Fruit fly (Drosophila melanogaster): ENCODE results near the gene Arfrp1.

Arfrp1 gene

DNA sequence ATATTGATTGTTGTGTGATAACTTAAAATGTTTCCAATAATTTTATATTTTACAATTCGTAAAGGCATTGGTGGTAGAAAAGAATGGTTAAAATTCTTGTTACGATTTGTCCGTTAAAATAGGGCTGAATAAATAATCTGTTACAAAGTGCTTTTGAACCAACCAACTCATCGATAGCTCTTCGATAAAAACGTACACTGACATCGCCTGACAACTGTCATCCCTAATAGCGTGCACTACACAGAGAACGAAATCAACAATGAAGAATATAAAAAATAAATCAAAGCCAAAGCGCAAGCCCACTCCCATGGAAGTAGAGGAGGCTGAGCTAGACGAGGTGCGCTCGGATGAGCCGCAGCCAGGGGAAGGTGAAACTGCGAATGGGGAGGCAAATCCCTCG, 21.1 kb upstream of the Arfrp1 start, which contains the start of gene CG32708 (continued):
- TF ChIP-seq CG11723 (GFP tag; optimal IDR thresholded peaks at IDR 0.05) (no peak), jing (GFP tag; optimal IDR thresholded peaks at IDR 0.05) (no peak), Bgb (GFP tag; IDR thresholded peaks at IDR 0.05; ENCODE audit: partially characterized antibody) (peak; percentile 75), CG13123 (GFP tag; optimal IDR thresholded peaks at IDR 0.05) (no peak), amos (GFP tag; IDR thresholded peaks at IDR 0.05; ENCODE audit: partially characterized antibody) (peak; percentile 76), Lpt (GFP tag; optimal IDR thresholded peaks at IDR 0.05) (no peak), CG7928 (GFP tag; optimal IDR thresholded peaks at IDR 0.05) (peak; percentile 85), Scr (GFP tag; IDR thresholded peaks at IDR 0.05; ENCODE audit: partially characterized antibody) (peak; percentile 70), knrl (GFP tag; IDR thresholded peaks at IDR 0.05; ENCODE audit: partially characterized antibody) (peak; percentile 61; the same call in 2 of the 3 replicates), mld (GFP tag; IDR thresholded peaks at IDR 0.05; ENCODE audit: partially characterized antibody) (no peak), zfh1 (GFP tag; IDR thresholded peaks at IDR 0.05) (no peak), pb (GFP tag; optimal IDR thresholded peaks at IDR 0.05) (no peak), Opbp (GFP tag; IDR thresholded peaks at IDR 0.05; ENCODE audit: partially characterized antibody) (peak; percentile 67; the same call in 2 of the 3 replicates), sug (tag; optimal IDR thresholded peaks at IDR 0.05) (peak; percentile 2), lov (optimal IDR thresholded peaks at IDR 0.05) (no peak), lov (GFP tag; IDR thresholded peaks at IDR 0.05) (no peak), zen2 (GFP tag; IDR thresholded peaks at IDR 0.05; ENCODE audit: partially characterized antibody) (peak; percentile 66; the same call in 2 of the 3 replicates), Ravus (GFP tag; IDR thresholded peaks at IDR 0.05) (no peak), CG7963 (GFP tag; IDR thresholded peaks at IDR 0.05; ENCODE audit: partially characterized antibody) (peak; percentile 63; the same call in 2 of the 3 replicates), CG32532 (GFP tag; IDR thresholded peaks at IDR 0.05) (no peak), CG2712 (tag; optimal IDR thresholded peaks at IDR 0.05) (peak; percentile 4), Hand (GFP tag; optimal IDR thresholded peaks at IDR 0.05) (no peak), CG2875 (GFP tag; optimal IDR thresholded peaks at IDR 0.05) (no peak), tx (GFP tag; optimal IDR thresholded peaks at IDR 0.05) (no peak), al (GFP tag; IDR thresholded peaks at IDR 0.05) (no peak), CG13296 (GFP tag; optimal IDR thresholded peaks at IDR 0.05) (no peak), CG9932 (GFP tag; IDR thresholded peaks at IDR 0.05) (peak; percentile 46; the same call in 1 of the 2 replicates), HmgD (GFP tag; optimal IDR thresholded peaks at IDR 0.05) (no peak), inv (GFP tag; IDR thresholded peaks at IDR 0.05; ENCODE audit: partially characterized antibody) (peak; percentile 54), CG15479 (GFP tag; optimal IDR thresholded peaks at IDR 0.05) (no peak), CG10959 (GFP tag; IDR thresholded peaks at IDR 0.05) (no peak), Deaf1 (tag; optimal IDR thresholded peaks at IDR 0.05) (no peak), BEAF-32 (GFP tag; optimal IDR thresholded peaks at IDR 0.05) (peak; percentile 69), mirr (GFP tag; optimal IDR thresholded peaks at IDR 0.05) (no peak), sna (GFP tag; IDR thresholded peaks at IDR 0.05; ENCODE audit: partially characterized antibody) (peak; percentile 66)

DNA sequence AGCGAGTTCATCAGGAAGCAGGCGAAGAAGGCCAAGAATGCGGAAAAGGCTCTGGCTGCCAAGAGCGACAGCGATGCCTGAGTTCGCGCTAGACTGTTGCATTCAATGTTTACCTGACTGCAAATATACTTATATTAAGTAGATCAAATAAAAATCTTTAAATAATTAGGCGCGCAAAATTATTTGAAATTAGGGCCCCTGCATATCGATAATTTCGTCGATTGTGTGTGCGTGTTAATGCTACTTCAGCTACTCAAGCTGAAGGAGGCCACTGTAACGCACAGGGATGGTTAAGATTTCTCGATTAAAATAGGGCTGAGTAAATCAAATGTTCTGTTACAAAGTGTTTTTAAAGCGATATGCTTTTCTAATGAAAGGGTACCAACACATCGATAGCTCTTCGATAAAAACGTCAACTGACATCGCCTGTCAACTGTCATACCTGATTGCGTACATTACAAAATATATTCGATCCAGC, 20.1 kb upstream of the Arfrp1 start, which contains the start of gene CG32706:
Gene CG32706, plus strand, starts transcription at position 428 of the 478 bp plus-strand sequence.
- TF ChIP-seq vnd (GFP tag; IDR thresholded peaks at IDR 0.05; ENCODE audit: partially characterized antibody) = peak; percentile 51; the same call in 1 of the 3 replicates
- peak; percentile 38; the same call in 1 of the 2 replicates for TF ChIP-seq amos (GFP tag; IDR thresholded peaks at IDR 0.05; ENCODE audit: partially characterized antibody)
- TF ChIP-seq CG14860 (GFP tag; IDR thresholded peaks at IDR 0.05; ENCODE audit: partially characterized antibody) = peak; percentile 41; the same call in 1 of the 3 replicates
- peak; percentile 72 for TF ChIP-seq HLH4C (GFP tag; IDR thresholded peaks at IDR 0.05; ENCODE audit: partially characterized antibody)
- TF ChIP-seq row (GFP tag; IDR thresholded peaks at IDR 0.05) = 0 out of 3 replicates have a peak, but pooled peaks have one; percentile 9
- peak; percentile 78 for TF ChIP-seq E2f2 (GFP tag; IDR thresholded peaks at IDR 0.05)
- TF ChIP-seq nerfin-2 (GFP tag; IDR thresholded peaks at IDR 0.05; ENCODE audit: partially characterized antibody) = peak; percentile 44; the same call in 1 of the 2 replicates
- TF ChIP-seq CG16813 (GFP tag; IDR thresholded peaks at IDR 0.05; ENCODE audit: partially characterized antibody) = peak; percentile 61
- peak; percentile 19; the same call in 1 of the 2 replicates for TF ChIP-seq tna (GFP tag; IDR thresholded peaks at IDR 0.05; ENCODE audit: partially characterized antibody)
- 0 out of 3 replicates have a peak, but pooled peaks have one; percentile 43 for TF ChIP-seq CG7963 (GFP tag; IDR thresholded peaks at IDR 0.05; ENCODE audit: partially characterized antibody)
- TF ChIP-seq Scr (GFP tag; IDR thresholded peaks at IDR 0.05; ENCODE audit: partially characterized antibody) = peak; percentile 58
- TF ChIP-seq Dref (GFP tag; IDR thresholded peaks at IDR 0.05) = peak; percentile 68
- peak; percentile 52; the same call in 1 of the 2 replicates for TF ChIP-seq bbx (GFP tag; IDR thresholded peaks at IDR 0.05; ENCODE audit: partially characterized antibody)
- TF ChIP-seq Opbp (GFP tag; IDR thresholded peaks at IDR 0.05; ENCODE audit: partially characterized antibody) = peak; percentile 54; the same call in 2 of the 3 replicates
- TF ChIP-seq hb (GFP tag; IDR thresholded peaks at IDR 0.05; ENCODE audit: partially characterized antibody) = peak; percentile 57; the same call in 2 of the 3 replicates
- peak; percentile 53 for TF ChIP-seq CG13287 (GFP tag; IDR thresholded peaks at IDR 0.05; ENCODE audit: partially characterized antibody)
- TF ChIP-seq Sry-δ (GFP tag; optimal IDR thresholded peaks at IDR 0.05) = peak; percentile 23

Measured in whole organism, embryonic.